Worm (Caenorhabditis elegans): ENCODE measurements around the gene col-102.

The col-102 gene

DNA sequence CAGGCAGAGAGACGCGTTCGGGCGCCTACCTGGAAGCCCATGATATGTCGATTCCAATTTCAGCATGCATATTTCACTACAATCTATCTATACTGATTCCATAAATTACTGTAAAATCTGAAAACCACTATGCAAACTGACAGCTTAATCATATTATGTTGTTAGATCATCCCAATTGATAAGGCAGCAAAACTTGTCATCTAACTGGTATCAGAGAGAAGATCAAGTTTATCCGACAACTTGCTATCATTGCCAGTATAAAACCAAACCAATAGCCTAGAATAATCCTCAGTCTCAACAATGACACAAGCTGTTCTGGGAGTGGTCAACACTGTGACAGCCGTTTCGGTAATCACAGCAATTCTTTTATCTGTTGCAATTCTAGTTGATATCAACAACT lies at the start of gene col-102:
Gene col-102, plus strand, starts transcription at position 301 of the 400 bp plus-strand sequence.
- TF ChIP-seq nhr-25 (tag; optimal IDR thresholded peaks at IDR 0.05) (no peak), nhr-21 (tag; optimal IDR thresholded peaks at IDR 0.05) (no peak), nhr-129 (tag; optimal IDR thresholded peaks at IDR 0.05) (no peak)

DNA sequence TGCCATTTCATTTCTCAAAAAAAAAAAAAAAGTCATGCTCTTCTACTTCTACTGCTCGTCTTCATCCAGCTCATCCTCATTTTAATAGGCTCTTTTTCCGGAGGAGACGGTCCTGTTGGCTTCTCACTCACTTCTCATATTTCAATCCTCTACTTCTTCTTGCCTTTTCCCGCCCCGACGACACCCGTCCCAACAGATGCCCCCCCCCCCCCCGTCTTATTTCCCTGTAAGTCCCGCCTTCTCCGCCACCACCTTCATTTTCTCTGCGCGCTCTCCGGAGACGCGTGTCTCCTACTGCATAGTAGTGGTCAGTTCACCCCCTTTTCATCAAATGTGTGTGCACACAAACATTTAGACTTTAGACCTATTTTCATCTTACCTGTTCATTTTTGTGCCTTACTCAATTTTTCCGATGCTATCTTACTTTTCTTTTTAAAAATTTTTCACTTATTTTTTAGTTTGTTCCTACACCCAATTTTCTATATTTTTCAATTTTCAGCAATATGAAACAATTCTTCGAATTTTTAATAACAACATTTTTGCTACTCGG lies 45.4 kb upstream of the col-102 start, which contains the start of gene efn-4:
Gene efn-4, plus strand, starts transcription at position 500 of the 550 bp plus-strand sequence.
- no peak for TF ChIP-seq ceh-16 (tag; optimal IDR thresholded peaks at IDR 0.05)
- TF ChIP-seq ztf-11 (tag; optimal IDR thresholded peaks at IDR 0.05) = no peak
- TF ChIP-seq nhr-23 (tag; optimal IDR thresholded peaks at IDR 0.05) = no peak
- TF ChIP-seq nhr-237 (tag; optimal IDR thresholded peaks at IDR 0.05) = no peak
- TF ChIP-seq nhr-10 (tag; optimal IDR thresholded peaks at IDR 0.05) = no peak
- TF ChIP-seq elt-3 (tag; optimal IDR thresholded peaks at IDR 0.05) = no peak
- no peak for TF ChIP-seq nhr-11 (tag; optimal IDR thresholded peaks at IDR 0.05)
- no peak for TF ChIP-seq ztf-4 (tag; optimal IDR thresholded peaks at IDR 0.05)
- no peak for TF ChIP-seq gmeb-1 (tag; optimal IDR thresholded peaks at IDR 0.05)
- no peak for TF ChIP-seq nhr-129 (tag; optimal IDR thresholded peaks at IDR 0.05)
- TF ChIP-seq peb-1 (tag; optimal IDR thresholded peaks at IDR 0.05) = no peak
- TF ChIP-seq F13H6.1 (tag; optimal IDR thresholded peaks at IDR 0.05) = no peak
- no peak for TF ChIP-seq ceh-82 (tag; optimal IDR thresholded peaks at IDR 0.05)
- no peak for TF ChIP-seq mab-5 (tag; optimal IDR thresholded peaks at IDR 0.05)
- TF ChIP-seq nhr-6 (tag; optimal IDR thresholded peaks at IDR 0.05) = no peak
- TF ChIP-seq fos-1 (tag; optimal IDR thresholded peaks at IDR 0.05) = no peak

DNA sequence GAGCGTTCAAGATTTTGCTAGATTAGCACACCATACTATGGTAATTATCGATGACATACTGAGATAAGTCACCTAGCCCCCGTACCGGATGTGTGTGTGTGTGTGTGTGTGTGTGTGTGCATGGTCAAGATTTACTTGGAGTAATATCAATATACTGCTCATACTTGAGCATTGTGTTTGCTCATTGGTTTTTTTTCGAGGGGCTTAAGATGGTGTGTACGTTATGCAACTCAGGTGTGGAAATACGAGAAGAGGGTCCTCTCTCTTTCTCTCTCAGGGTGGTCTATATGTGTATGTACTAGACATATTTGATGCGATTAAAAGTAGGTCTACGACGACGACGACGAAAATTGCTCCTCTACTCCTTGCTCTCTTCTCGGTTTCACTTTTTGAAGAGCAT lies 43.9 kb upstream of the col-102 start:
- no peak for TF ChIP-seq nhr-237 (tag; optimal IDR thresholded peaks at IDR 0.05)
- TF ChIP-seq skn-1 (tag; optimal IDR thresholded peaks at IDR 0.05) = no peak
- no peak for TF ChIP-seq ZK546.5 (tag; optimal IDR thresholded peaks at IDR 0.05)
- TF ChIP-seq gmeb-1 (tag; optimal IDR thresholded peaks at IDR 0.05) = no peak
- no peak for TF ChIP-seq nhr-129 (tag; optimal IDR thresholded peaks at IDR 0.05)
- TF ChIP-seq ama-1 (optimal IDR thresholded peaks at IDR 0.05) = no peak
- TF ChIP-seq Y55F3AM.14 (GFP tag; optimal IDR thresholded peaks at IDR 0.05) = no peak
- no peak for TF ChIP-seq zag-1 (tag; optimal IDR thresholded peaks at IDR 0.05)
- no peak for TF ChIP-seq nhr-77 (tag; optimal IDR thresholded peaks at IDR 0.05)
- TF ChIP-seq aly-2 (tag; optimal IDR thresholded peaks at IDR 0.05) = no peak
- no peak for TF ChIP-seq mbf-1 (tag; optimal IDR thresholded peaks at IDR 0.05)
- no peak for TF ChIP-seq ztf-1 (GFP tag; conservative IDR thresholded peaks at IDR 0.05)
- no peak for TF ChIP-seq ztf-11 (tag; optimal IDR thresholded peaks at IDR 0.05)
- TF ChIP-seq C34F6.9 (tag; optimal IDR thresholded peaks at IDR 0.05) = no peak
- no peak for TF ChIP-seq sma-3 (GFP tag; optimal IDR thresholded peaks at IDR 0.05)
- no peak for TF ChIP-seq nhr-25 (tag; optimal IDR thresholded peaks at IDR 0.05)
- no peak for TF ChIP-seq ceh-16 (tag; optimal IDR thresholded peaks at IDR 0.05)
- no peak for TF ChIP-seq nhr-11 (tag; optimal IDR thresholded peaks at IDR 0.05)

DNA sequence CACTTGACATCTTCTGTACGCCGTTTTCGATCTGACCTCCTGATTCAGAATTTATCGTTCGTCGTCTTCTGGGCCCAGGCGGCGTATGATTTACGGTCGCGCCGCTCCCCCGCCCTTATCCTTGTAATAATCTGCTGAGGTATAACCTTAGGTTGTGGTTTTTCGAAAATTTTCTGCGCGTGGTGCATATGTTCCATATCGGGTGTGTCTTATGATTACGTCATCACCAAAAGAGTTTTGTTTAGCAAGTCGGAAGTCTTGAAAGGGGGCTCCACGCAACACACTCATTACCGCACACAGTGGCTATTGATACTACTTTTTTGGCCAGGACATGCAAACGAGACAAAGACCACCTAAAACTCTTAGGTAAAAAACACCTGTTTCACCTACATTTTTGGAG lies 43.5 kb upstream of the col-102 start:
- TF ChIP-seq ceh-82 (tag; optimal IDR thresholded peaks at IDR 0.05) (no peak), nhr-237 (tag; optimal IDR thresholded peaks at IDR 0.05) (no peak), nhr-21 (tag; optimal IDR thresholded peaks at IDR 0.05) (no peak), nhr-12 (tag; optimal IDR thresholded peaks at IDR 0.05) (no peak), lin-13 (GFP tag; optimal IDR thresholded peaks at IDR 0.05) (no peak), gmeb-1 (tag; optimal IDR thresholded peaks at IDR 0.05) (no peak), unc-55 (GFP tag; optimal IDR thresholded peaks at IDR 0.05) (no peak), lsy-2 (tag; optimal IDR thresholded peaks at IDR 0.05) (no peak), egl-27 (tag; optimal IDR thresholded peaks at IDR 0.05) (no peak), Y55F3AM.14 (GFP tag; optimal IDR thresholded peaks at IDR 0.05) (no peak), ama-1 (optimal IDR thresholded peaks at IDR 0.05) (no peak), peb-1 (tag; optimal IDR thresholded peaks at IDR 0.05) (no peak), nhr-10 (tag; optimal IDR thresholded peaks at IDR 0.05) (no peak), mdl-1 (tag; optimal IDR thresholded peaks at IDR 0.05) (no peak), alr-1 (tag; optimal IDR thresholded peaks at IDR 0.05) (no peak), crh-2 (tag; optimal IDR thresholded peaks at IDR 0.05) (no peak), nhr-23 (tag; optimal IDR thresholded peaks at IDR 0.05) (no peak)

DNA sequence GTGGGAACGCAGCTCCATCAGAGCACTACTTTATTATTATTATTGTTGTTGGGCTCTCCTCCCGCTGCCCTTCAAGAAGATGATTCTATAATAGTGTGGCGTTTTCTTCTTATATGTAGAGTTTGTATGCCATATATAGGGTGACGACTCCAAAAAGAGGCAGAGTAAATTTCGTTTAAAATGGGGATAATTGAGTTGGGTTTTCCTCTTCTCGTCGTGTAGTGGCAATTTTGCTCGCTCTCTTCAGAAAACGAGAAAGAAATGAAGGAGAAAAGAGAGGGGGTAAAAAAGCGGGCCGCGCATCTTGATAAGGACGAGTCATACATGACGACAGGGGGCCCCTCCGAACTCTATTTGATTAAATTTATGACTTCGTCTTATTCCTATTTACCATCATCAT lies 40.8 kb upstream of the col-102 start:
- TF ChIP-seq Y55F3AM.14 (GFP tag; optimal IDR thresholded peaks at IDR 0.05) (no peak), dmd-4 (tag; optimal IDR thresholded peaks at IDR 0.05) (no peak), sem-4 (tag; optimal IDR thresholded peaks at IDR 0.05) (no peak), nhr-129 (tag; optimal IDR thresholded peaks at IDR 0.05) (no peak), ztf-1 (GFP tag; conservative IDR thresholded peaks at IDR 0.05) (no peak), ama-1 (optimal IDR thresholded peaks at IDR 0.05) (no peak), lin-39 (tag; optimal IDR thresholded peaks at IDR 0.05) (no peak), nhr-77 (tag; optimal IDR thresholded peaks at IDR 0.05) (no peak), mbf-1 (tag; optimal IDR thresholded peaks at IDR 0.05) (no peak)

Data from whole organism, L2 larva.